Fruit fly (Drosophila melanogaster) whole organism, wandering third instar larva: ENCODE results near the gene Gr68a.

Experiments
- CG32264 ChIP-seq: fragments of 200-800 bp; sonication (Bioruptor generic); optimal IDR thresholded peaks from 2 replicates; lab custom pipeline; 2016; ENCODE audit warnings: missing biosample characterization, missing genetic modification characterization
- CG9705 ChIP-seq: fragments of 200-800 bp; sonication (Bioruptor generic); optimal IDR thresholded peaks from 2 replicates; lab custom pipeline; 2018; ENCODE audit warnings: missing biosample characterization, mild to moderate bottlenecking, missing genetic modification characterization
- Dfd ChIP-seq: fragments of >200 bp; optimal IDR thresholded peaks from 2 replicates; lab custom pipeline; 2017; ENCODE audit warnings: missing biosample characterization, missing genetic modification characterization
- Dif ChIP-seq: fragments of 200-275, 200-300 bp; sonication (Bioruptor generic); optimal IDR thresholded peaks from 2 replicates; lab custom pipeline; 2018; ENCODE audit warnings: missing biosample characterization, missing genetic modification characterization; ENCODE audit not compliant: partially characterized antibody
- Hnf4 ChIP-seq: fragments of 200-800 bp; sonication (Bioruptor generic); optimal IDR thresholded peaks from 2 replicates; lab custom pipeline; 2016; ENCODE audit warnings: missing biosample characterization, mild to moderate bottlenecking, missing genetic modification characterization
- Hr78 ChIP-seq: fragments of >200 bp; optimal IDR thresholded peaks from 2 replicates; lab custom pipeline; 2017; ENCODE audit warnings: missing biosample characterization, missing genetic modification characterization
- Hr83 ChIP-seq: fragments of 200-300 bp; sonication (Bioruptor generic); optimal IDR thresholded peaks from 2 replicates; lab custom pipeline; 2016; ENCODE audit warnings: missing biosample characterization, mild to moderate bottlenecking, missing genetic modification characterization, moderate library complexity; ENCODE audit not compliant: poor library complexity, severe bottlenecking
- Mio ChIP-seq: sonication (Bioruptor generic); optimal IDR thresholded peaks from 2 replicates; lab custom pipeline; 2016; ENCODE audit warnings: missing biosample characterization, missing genetic modification characterization
- Myc ChIP-seq: fragments of >200 bp; optimal IDR thresholded peaks from 2 replicates; lab custom pipeline; 2017
- N ChIP-seq: fragments of >200 bp; optimal IDR thresholded peaks from 2 replicates; lab custom pipeline; 2018; ENCODE audit warnings: missing biosample characterization, missing external identifiers, missing genetic modification characterization
- OdsH ChIP-seq: fragments of 200-800 bp; sonication (Bioruptor generic); optimal IDR thresholded peaks from 2 replicates; lab custom pipeline; 2016; ENCODE audit warnings: missing biosample characterization, mild to moderate bottlenecking, missing genetic modification characterization
- Rel ChIP-seq, 2 experiments: fragments of 200-800 bp; sonication (Bioruptor generic) in 1 of 2; optimal IDR thresholded peaks; 2 replicates in 1 of 2; 3 replicates in 1 of 2; lab custom pipeline; 2016 to 2019; ENCODE audit warnings: mild to moderate bottlenecking in 2 of 2, missing biosample characterization in 2 of 2, missing genetic modification characterization in 2 of 2, moderate library complexity in 1 of 2
- Sp1 ChIP-seq: fragments of 200-800 bp; sonication (Bioruptor generic); optimal IDR thresholded peaks from 3 replicates; lab custom pipeline; 2019; ENCODE audit warnings: missing biosample characterization, mild to moderate bottlenecking, missing genetic modification characterization, moderate library complexity
- Vsx2 ChIP-seq: fragments of 200-300, 225-300 bp; sonication (Bioruptor generic); optimal IDR thresholded peaks from 2 replicates; lab custom pipeline; 2018; ENCODE audit warnings: missing biosample characterization, missing genetic modification characterization; ENCODE audit not compliant: partially characterized antibody
- br ChIP-seq: fragments of 200-800 bp; sonication (Bioruptor generic); optimal IDR thresholded peaks from 2 replicates; lab custom pipeline; 2016; ENCODE audit warnings: missing biosample characterization, missing genetic modification characterization
- dl ChIP-seq, 2 experiments: fragments of 175-275, 200-275 bp in 1 of 2; fragments of 200-275 bp in 1 of 2; sonication (Bioruptor generic); optimal IDR thresholded peaks; lab custom pipeline; 2018; ENCODE audit warnings: mild to moderate bottlenecking in 2 of 2, missing biosample characterization in 2 of 2, missing genetic modification characterization in 2 of 2, moderate library complexity in 2 of 2; ENCODE audit not compliant: partially characterized antibody in 2 of 2, insufficient read depth in 1 of 2
- dsf ChIP-seq: sonication (Bioruptor generic); optimal IDR thresholded peaks from 2 replicates; lab custom pipeline; 2016; ENCODE audit warnings: missing biosample characterization, missing genetic modification characterization, borderline replicate concordance
- ey ChIP-seq: fragments of 200-800 bp; sonication (Bioruptor generic); optimal IDR thresholded peaks from 2 replicates; lab custom pipeline; 2016; ENCODE audit warnings: missing biosample characterization, missing genetic modification characterization
- foxo ChIP-seq, 2 experiments: fragments of 200-800 bp; sonication (Bioruptor generic); optimal IDR thresholded peaks; 2 replicates in 1 of 2; 3 replicates in 1 of 2; lab custom pipeline; 2016 to 2017; ENCODE audit warnings: missing biosample characterization in 2 of 2, missing genetic modification characterization in 2 of 2
- fru ChIP-seq: fragments of 200-800 bp; sonication (Bioruptor generic); optimal IDR thresholded peaks from 3 replicates; lab custom pipeline; 2016; ENCODE audit warnings: missing biosample characterization, mild to moderate bottlenecking, missing genetic modification characterization
- h ChIP-seq: fragments of 200-800 bp; sonication (Bioruptor generic); optimal IDR thresholded peaks from 3 replicates; lab custom pipeline; 2016; ENCODE audit warnings: missing biosample characterization, mild to moderate bottlenecking, missing genetic modification characterization
- jim ChIP-seq: fragments of 175-275, 200-325 bp; sonication (Bioruptor generic); optimal IDR thresholded peaks from 2 replicates; lab custom pipeline; 2016; ENCODE audit warnings: missing biosample characterization, mild to moderate bottlenecking, missing genetic modification characterization
- lola ChIP-seq: fragments of >200 bp; optimal IDR thresholded peaks from 2 replicates; lab custom pipeline; 2017; ENCODE audit warnings: missing biosample characterization, missing genetic modification characterization
- pan ChIP-seq: fragments of >200 bp; optimal IDR thresholded peaks from 2 replicates; lab custom pipeline; 2017
- psq ChIP-seq: fragments of 200-800 bp; sonication (Bioruptor generic); optimal IDR thresholded peaks from 3 replicates; lab custom pipeline; 2017; ENCODE audit warnings: missing biosample characterization, mild to moderate bottlenecking, missing genetic modification characterization, moderate library complexity
- rgr ChIP-seq: fragments of 200-800 bp; sonication (Bioruptor generic); optimal IDR thresholded peaks from 3 replicates; lab custom pipeline; 2016; ENCODE audit warnings: missing biosample characterization, mild to moderate bottlenecking, missing genetic modification characterization
- sage ChIP-seq: fragments of 200-800 bp; sonication (Bioruptor generic); optimal IDR thresholded peaks from 2 replicates; lab custom pipeline; 2016; ENCODE audit warnings: missing biosample characterization, mild to moderate bottlenecking, missing genetic modification characterization
- sv ChIP-seq: fragments of 200-800 bp; sonication (Bioruptor generic); optimal IDR thresholded peaks from 3 replicates; lab custom pipeline; 2016; ENCODE audit warnings: missing biosample characterization, missing genetic modification characterization
- tai ChIP-seq: sonication (Bioruptor generic); optimal IDR thresholded peaks from 2 replicates; lab custom pipeline; 2016; ENCODE audit warnings: missing biosample characterization, missing genetic modification characterization
- usp ChIP-seq: fragments of >200 bp; optimal IDR thresholded peaks from 2 replicates; lab custom pipeline; 2017; ENCODE audit warnings: missing biosample characterization, missing genetic modification characterization

Gr68a gene

DNA sequence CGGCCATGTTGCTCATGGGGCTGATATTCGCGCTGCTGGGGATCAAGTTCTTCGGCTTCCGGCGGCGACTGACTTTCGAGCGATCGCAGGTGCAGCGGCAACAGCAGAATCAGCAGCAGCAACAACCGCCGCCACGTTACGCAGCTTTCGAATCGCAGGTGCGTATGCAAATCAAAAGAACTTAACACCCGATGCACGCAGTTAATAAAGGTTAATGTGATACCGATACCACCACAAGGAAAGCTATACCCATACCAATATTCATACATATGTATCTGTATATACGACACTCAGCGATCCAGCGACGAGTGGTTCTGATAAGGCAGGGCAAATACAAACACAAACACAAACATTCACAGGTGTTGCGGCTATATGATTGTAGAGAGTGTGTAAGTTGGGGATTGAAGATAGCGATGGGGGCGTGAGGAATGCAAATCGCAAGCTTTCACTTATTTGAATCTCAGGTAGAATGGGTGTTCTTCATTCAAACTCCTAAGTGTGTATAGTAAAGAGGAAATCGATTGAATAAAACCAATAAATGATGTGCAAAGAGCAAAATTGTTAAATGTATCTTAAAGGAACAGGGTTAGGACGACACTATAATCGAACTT lies 26.3 kb downstream of the Gr68a start (continued):
- no peak for TF ChIP-seq ey (GFP tag; lab: Kevin White, UChicago)
- no peak for TF ChIP-seq dsf (GFP tag; lab: Kevin White, UChicago)
- TF ChIP-seq Vsx2 = no peak
- no peak for TF ChIP-seq Dif (GFP tag; lab: Kevin White, UChicago)
- no peak for TF ChIP-seq CG9705 (GFP tag; lab: Kevin White, UChicago)
- TF ChIP-seq Dfd (GFP tag; lab: Kevin White, UChicago) = no peak

DNA sequence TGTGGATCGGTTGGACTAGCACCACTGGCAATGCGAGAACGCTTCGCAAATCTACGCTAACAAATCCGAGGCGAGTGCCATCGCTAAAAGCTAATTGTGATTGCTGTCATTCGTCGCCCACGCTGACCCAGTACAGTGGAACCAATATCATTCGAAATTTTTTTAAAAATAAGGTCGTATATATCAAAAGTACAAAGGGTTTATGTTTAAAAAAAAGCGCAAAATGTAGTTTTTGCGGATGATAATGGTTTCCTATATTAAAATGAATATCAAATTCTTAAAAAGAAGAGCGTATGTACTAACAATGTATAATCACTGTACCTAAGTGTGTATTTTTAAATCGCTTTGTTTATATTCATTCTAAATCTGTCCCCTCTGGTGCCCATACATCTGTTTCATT lies 34.2 kb downstream of the Gr68a start:
- peak; percentile 48 for TF ChIP-seq ey (GFP tag; lab: Kevin White, UChicago)
- TF ChIP-seq fru = peak; percentile 41
- no peak for TF ChIP-seq Sp1 (GFP tag; lab: Kevin White, UChicago)
- TF ChIP-seq rgr (GFP tag; lab: Kevin White, UChicago) = peak; percentile 56
- peak; percentile 27 for TF ChIP-seq OdsH (GFP tag; lab: Kevin White, UChicago)
- no peak for TF ChIP-seq usp

DNA sequence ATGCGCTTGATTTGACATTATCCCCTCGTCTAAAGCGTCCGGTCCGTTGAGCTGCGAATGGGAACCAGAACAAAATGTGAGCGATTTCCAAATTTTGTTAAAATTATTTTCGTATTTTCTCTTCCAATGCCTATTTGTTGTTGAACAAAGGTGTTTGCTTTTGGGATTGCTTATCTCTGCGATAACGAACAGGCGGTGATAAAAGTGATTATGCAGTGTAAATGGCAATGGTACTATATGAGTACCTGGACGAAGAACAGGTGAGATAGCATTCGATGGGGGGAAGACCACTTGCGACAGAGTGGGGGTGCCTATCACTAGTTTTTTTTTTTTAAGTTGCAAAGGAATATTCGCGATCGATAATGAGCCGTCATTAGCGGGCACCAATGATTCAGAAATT lies 37.1 kb downstream of the Gr68a start:
- TF ChIP-seq Vsx2 (no peak), br (peak; percentile 44), Hr78 (no peak), lola (GFP tag; lab: Kevin White, UChicago) (no peak), foxo (GFP tag; optimal IDR thresholded peaks at IDR 0.05; lab: Kevin White, UChicago) (peak in 1 of 2 experiments; percentile 8), pan (lab: Kevin White, UChicago) (no peak), OdsH (GFP tag; lab: Kevin White, UChicago) (peak; percentile 25), h (GFP tag; lab: Kevin White, UChicago) (peak; percentile 40), tai (GFP tag; lab: Kevin White, UChicago) (no peak), dl (GFP tag; optimal IDR thresholded peaks at IDR 0.05; lab: Kevin White, UChicago; ENCODE audit: insufficient read depth in 1 of 2, partially characterized antibody in 2 of 2) (no peak), N (GFP tag; lab: Kevin White, UChicago) (no peak), Rel (GFP tag; optimal IDR thresholded peaks at IDR 0.05; lab: Kevin White, UChicago) (peak; percentile 10), Rel (tag; optimal IDR thresholded peaks at IDR 0.05; lab: Kevin White, UChicago) (peak; percentile 85), Hr83 (GFP tag; lab: Kevin White, UChicago) (peak; percentile 62), rgr (GFP tag; lab: Kevin White, UChicago) (peak; percentile 54), psq (peak; percentile 48)

DNA sequence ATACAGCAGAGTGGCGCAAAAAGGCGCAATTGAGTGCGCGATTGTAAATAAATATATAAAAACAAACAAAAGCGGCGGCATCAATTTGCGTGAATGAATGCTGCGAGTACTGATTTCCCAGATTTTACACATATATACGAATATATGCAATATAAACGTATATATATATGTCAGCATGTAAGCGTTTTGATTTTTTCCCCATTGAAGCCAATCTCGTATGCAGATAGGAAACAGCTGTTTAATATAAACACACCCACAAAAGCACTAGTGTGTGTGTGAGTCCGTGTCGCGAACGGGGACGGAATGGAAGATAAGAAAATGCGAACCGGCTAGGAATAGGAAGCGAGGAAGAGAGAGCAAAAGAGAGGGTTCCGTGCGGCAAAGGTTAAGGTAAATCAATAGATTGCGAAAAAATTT lies 37.8 kb downstream of the Gr68a start:
- no peak for TF ChIP-seq Hr78
- TF ChIP-seq sv = no peak
- TF ChIP-seq Hnf4 (GFP tag; lab: Kevin White, UChicago) = no peak
- peak; percentile 10 for TF ChIP-seq Rel (GFP tag; optimal IDR thresholded peaks at IDR 0.05; lab: Kevin White, UChicago)
- TF ChIP-seq Rel (tag; optimal IDR thresholded peaks at IDR 0.05; lab: Kevin White, UChicago) = peak; percentile 35
- peak; percentile 87 for TF ChIP-seq psq
- peak in 1 of 2 experiments; percentile 12 for TF ChIP-seq foxo (GFP tag; optimal IDR thresholded peaks at IDR 0.05; lab: Kevin White, UChicago)
- TF ChIP-seq Dfd (GFP tag; lab: Kevin White, UChicago) = no peak
- TF ChIP-seq sage = peak; percentile 42
- TF ChIP-seq Myc = no peak

DNA sequence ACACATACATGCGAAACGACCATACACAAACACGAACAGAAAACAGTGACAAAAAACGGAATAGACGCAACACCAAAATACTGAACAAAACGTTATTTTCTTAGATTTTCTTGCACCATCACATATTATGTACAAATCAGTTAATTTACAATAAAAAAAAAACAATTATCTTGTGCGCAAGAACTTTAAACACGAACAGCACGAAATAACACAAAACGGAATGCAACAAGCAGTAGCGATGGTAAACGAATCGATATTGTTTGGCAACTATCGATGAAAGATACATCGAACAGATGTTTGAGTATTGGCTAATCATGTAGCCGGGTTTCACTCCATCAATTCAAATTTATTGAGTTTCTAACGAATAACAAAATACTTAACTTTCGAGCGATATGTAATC lies 38.7 kb downstream of the Gr68a start, which contains the start of gene Pi3K68D:
Gene Pi3K68D, minus strand, starts transcription at position 241 of the 400 bp plus-strand sequence.
- TF ChIP-seq Mio (GFP tag; lab: Kevin White, UChicago) (no peak), Myc (peak; percentile 14), jim (GFP tag; lab: Kevin White, UChicago) (no peak), Sp1 (GFP tag; lab: Kevin White, UChicago) (no peak), OdsH (GFP tag; lab: Kevin White, UChicago) (peak; percentile 11), ey (GFP tag; lab: Kevin White, UChicago) (peak; percentile 4), CG9705 (GFP tag; lab: Kevin White, UChicago) (peak; percentile 23), CG32264 (GFP tag; lab: Kevin White, UChicago) (peak; percentile 19), psq (peak; percentile 95), Hr83 (GFP tag; lab: Kevin White, UChicago) (peak; percentile 28)
- TF ChIP-seq, all 38 proteins: peak for 7
